Fruit fly (Drosophila melanogaster): ENCODE data around the gene CG43348.

- TF ChIP-seq fd96Ca (GFP tag; IDR thresholded peaks at IDR 0.05) = no peak
- TF ChIP-seq CG14655 (GFP tag; optimal IDR thresholded peaks at IDR 0.05) = no peak
- no peak for TF ChIP-seq gl (tag; optimal IDR thresholded peaks at IDR 0.05)
- TF ChIP-seq CG4496 (GFP tag; IDR thresholded peaks at IDR 0.05) = no peak
- no peak for TF ChIP-seq CG8301 (tag; optimal IDR thresholded peaks at IDR 0.05)
- no peak for TF ChIP-seq Ets98B (GFP tag; IDR thresholded peaks at IDR 0.05)
- no peak for TF ChIP-seq CG15710 (tag; optimal IDR thresholded peaks at IDR 0.05)
Measured at dm6 chr2L:1218475-1218874, 19.3 kb downstream of the CG43348 start.

Data from whole organism, pupa.